Worm (Caenorhabditis elegans) whole organism, midembryonic: ENCODE results near the gene srg-9.

Source experiments
- flt-1 ChIP-seq: fragments of 200-800 bp; sonication (Bioruptor generic); IDR thresholded peaks from 2 replicates; pipeline ENCODE4 v1.3.6; 2022; ENCODE audit warnings: missing genetic modification characterization, missing compliant biosample characterization
- ref-1 ChIP-seq: fragments of 200-800 bp; sonication (Bioruptor generic); conservative IDR thresholded peaks from 2 replicates; pipeline ENCODE4 v1.3.6; 2022; ENCODE audit warnings: missing genetic modification reagents, missing genetic modification characterization, missing compliant biosample characterization
- ztf-23 ChIP-seq: fragments of 200-800 bp; sonication (Bioruptor generic); IDR thresholded peaks from 2 replicates; pipeline ENCODE4 v1.3.6; 2022; ENCODE audit warnings: missing genetic modification reagents, missing genetic modification characterization, missing compliant biosample characterization

DNA sequence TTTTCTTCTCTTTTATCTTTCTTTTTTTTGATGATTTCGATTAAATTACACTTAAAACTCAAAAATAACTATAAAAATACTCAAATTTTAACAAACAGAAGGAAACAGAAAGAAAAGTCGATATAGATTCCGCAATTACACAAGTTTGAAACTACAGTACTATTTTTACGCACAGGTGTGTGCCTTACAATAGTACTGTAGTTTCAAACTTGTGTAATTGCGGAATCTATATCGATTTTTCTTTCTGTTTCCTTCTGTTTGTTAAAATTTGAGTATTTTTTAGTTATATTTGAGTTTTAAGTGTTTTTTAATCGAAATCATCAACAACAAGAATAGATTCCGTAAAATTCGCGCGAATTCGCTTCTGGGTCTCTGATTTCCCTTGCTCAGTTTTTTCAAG lies 26.4 kb upstream of the srg-9 start:
- TF ChIP-seq ztf-23, result no peak
- TF ChIP-seq ref-1 (GFP tag; lab: Robert Waterston, UW), result no peak
- no peak for TF ChIP-seq flt-1 (GFP tag; lab: Robert Waterston, UW)
